Fruit fly (Drosophila melanogaster) whole organism, embryonic: Measurements from ENCODE around the gene Irbp18.
A peak's percentile ranks its signal among the peaks of the same experiment; 100 is the strongest.

Experiments
- CG10543 ChIP-seq: fragments of 200-800 bp; sonication (Bioruptor generic); optimal IDR thresholded peaks from 3 replicates; lab custom pipeline; 2017; ENCODE audit warnings: missing biosample characterization, mild to moderate bottlenecking, missing genetic modification characterization, moderate library complexity
- CG11247 ChIP-seq: fragments of 200-800 bp; sonication (Bioruptor generic); IDR thresholded peaks from 2 replicates; pipeline ENCODE4 v1.3.6; 2022; ENCODE audit warnings: missing biosample characterization, missing genetic modification characterization
- CG12236 ChIP-seq: fragments of 200-800 bp; sonication (Bioruptor generic); optimal IDR thresholded peaks from 2 replicates; lab custom pipeline; 2016; ENCODE audit warnings: missing biosample characterization, missing genetic modification characterization
- CG13287 ChIP-seq: fragments of 200-800 bp; sonication (Bioruptor generic); IDR thresholded peaks from 2 replicates; pipeline ENCODE4 v1.3.6; 2022; ENCODE audit warnings: missing biosample characterization, missing genetic modification characterization; ENCODE audit not compliant: partially characterized antibody
- CG13424 ChIP-seq: fragments of 200-800 bp; sonication (Bioruptor generic); optimal IDR thresholded peaks from 2 replicates; lab custom pipeline; 2019; ENCODE audit warnings: missing biosample characterization, mild to moderate bottlenecking, missing genetic modification characterization, moderate library complexity
- CG13894 ChIP-seq: fragments of 200-800 bp; sonication (Bioruptor generic); optimal IDR thresholded peaks from 3 replicates; lab custom pipeline; 2018; ENCODE audit warnings: missing biosample characterization, mild to moderate bottlenecking, missing genetic modification characterization, moderate library complexity
- CG1529 ChIP-seq: fragments of 200-800 bp; sonication (Bioruptor generic); optimal IDR thresholded peaks from 3 replicates; lab custom pipeline; 2018; ENCODE audit warnings: missing biosample characterization, missing genetic modification characterization
- CG15601 ChIP-seq: fragments of 200-800 bp; sonication (Bioruptor generic); optimal IDR thresholded peaks from 3 replicates; lab custom pipeline; 2019; ENCODE audit warnings: missing biosample characterization, mild to moderate bottlenecking, missing genetic modification characterization, moderate library complexity
- CG16779 ChIP-seq: fragments of 200-800 bp; sonication (Bioruptor generic); IDR thresholded peaks from 2 replicates; pipeline ENCODE4 v1.3.6; 2022; ENCODE audit warnings: missing biosample characterization, missing genetic modification characterization
- CG16863 ChIP-seq: fragments of 200-800 bp; sonication (Bioruptor generic); optimal IDR thresholded peaks from 3 replicates; lab custom pipeline; 2016; ENCODE audit warnings: missing biosample characterization, missing genetic modification characterization
- CG17612 ChIP-seq: fragments of 200-800 bp; sonication (Bioruptor generic); IDR thresholded peaks from 2 replicates; pipeline ENCODE4 v1.3.6; 2022; ENCODE audit warnings: missing biosample characterization, missing genetic modification characterization
- CG18262 ChIP-seq: fragments of 200-800 bp; optimal IDR thresholded peaks from 3 replicates; lab custom pipeline; 2019; ENCODE audit warnings: missing biosample characterization, mild to moderate bottlenecking, missing genetic modification characterization, moderate library complexity
- CG2129 ChIP-seq: fragments of 200-800 bp; sonication (Bioruptor generic); IDR thresholded peaks from 2 replicates; pipeline ENCODE4 v1.3.6; 2022; ENCODE audit warnings: missing biosample characterization, missing genetic modification characterization; ENCODE audit not compliant: partially characterized antibody
- CG2875 ChIP-seq: fragments of 200-800 bp; sonication (Bioruptor generic); optimal IDR thresholded peaks from 2 replicates; lab custom pipeline; 2017; ENCODE audit warnings: missing biosample characterization, mild to moderate bottlenecking, missing genetic modification characterization, missing genetic modification reagents
- CG30403 ChIP-seq: fragments of 200-800 bp; sonication (Bioruptor generic); optimal IDR thresholded peaks from 3 replicates; lab custom pipeline; 2016; ENCODE audit warnings: missing biosample characterization, missing genetic modification characterization
- CG3065 ChIP-seq: fragments of 200-800 bp; sonication (Bioruptor generic); optimal IDR thresholded peaks from 2 replicates; lab custom pipeline; 2016; ENCODE audit warnings: missing biosample characterization, missing genetic modification characterization
- CG34224 ChIP-seq: fragments of 200-800 bp; sonication (Bioruptor generic); IDR thresholded peaks from 3 replicates; pipeline ENCODE4 v1.3.6; 2022; ENCODE audit warnings: missing biosample characterization, missing genetic modification characterization; ENCODE audit not compliant: partially characterized antibody
- CG4707 ChIP-seq: fragments of 200-800 bp; sonication (Bioruptor generic); optimal IDR thresholded peaks from 2 replicates; lab custom pipeline; 2018; ENCODE audit warnings: missing biosample characterization, mild to moderate bottlenecking, missing genetic modification characterization, moderate library complexity
- CG4820 ChIP-seq: fragments of 200-800 bp; sonication (Bioruptor generic); optimal IDR thresholded peaks from 3 replicates; lab custom pipeline; 2016; ENCODE audit warnings: missing biosample characterization, missing genetic modification characterization
- CG7987 ChIP-seq: fragments of 200-800 bp; sonication (Bioruptor generic); optimal IDR thresholded peaks from 2 replicates; lab custom pipeline; 2018; ENCODE audit warnings: missing biosample characterization, mild to moderate bottlenecking, missing genetic modification characterization, moderate library complexity
- CG8478 ChIP-seq: fragments of >200 bp; optimal IDR thresholded peaks from 2 replicates; lab custom pipeline; 2018
- CTCF ChIP-seq: fragments of 200-800 bp; sonication (Bioruptor generic); optimal IDR thresholded peaks from 2 replicates; lab custom pipeline; 2017; ENCODE audit warnings: missing biosample characterization, mild to moderate bottlenecking, missing genetic modification characterization, moderate library complexity
- D19B ChIP-seq: fragments of 200-800 bp; sonication (Bioruptor generic); optimal IDR thresholded peaks from 2 replicates; lab custom pipeline; 2017; ENCODE audit warnings: missing biosample characterization, mild to moderate bottlenecking, missing genetic modification characterization
- Elba2 ChIP-seq: fragments of 200-800 bp; sonication (Bioruptor generic); optimal IDR thresholded peaks from 3 replicates; lab custom pipeline; 2016; ENCODE audit warnings: missing biosample characterization, missing genetic modification characterization
- Lhr ChIP-seq: fragments of 200-800 bp; sonication (Bioruptor generic); optimal IDR thresholded peaks from 3 replicates; lab custom pipeline; 2017; ENCODE audit warnings: mild to moderate bottlenecking, missing biosample characterization, missing genetic modification reagents, missing genetic modification characterization
- Poxn ChIP-seq: fragments of 200-800 bp; sonication (Bioruptor generic); IDR thresholded peaks from 2 replicates; pipeline ENCODE4 v1.3.6; 2022; ENCODE audit warnings: missing biosample characterization, missing genetic modification characterization
- Ravus ChIP-seq: fragments of 200-800 bp; sonication (Bioruptor generic); IDR thresholded peaks from 2 replicates; pipeline ENCODE4 v1.3.6; 2022; ENCODE audit warnings: missing biosample characterization, missing genetic modification characterization
- Scr ChIP-seq: fragments of 200-800 bp; sonication (Bioruptor generic); IDR thresholded peaks from 2 replicates; pipeline ENCODE4 v1.3.6; 2022; ENCODE audit warnings: missing biosample characterization, missing genetic modification characterization; ENCODE audit not compliant: partially characterized antibody
- Sin3A ChIP-seq: fragments of >200 bp; optimal IDR thresholded peaks from 2 replicates; lab custom pipeline; 2018
- Sry-β ChIP-seq: fragments of 200-800 bp; sonication (Bioruptor generic); optimal IDR thresholded peaks from 2 replicates; lab custom pipeline; 2018; ENCODE audit warnings: missing biosample characterization, mild to moderate bottlenecking, missing genetic modification characterization, moderate library complexity
- Sry-δ ChIP-seq: fragments of 200-800 bp; sonication (Bioruptor generic); optimal IDR thresholded peaks from 2 replicates; lab custom pipeline; 2016; ENCODE audit warnings: missing biosample characterization, missing genetic modification characterization
- Vsx1 ChIP-seq: fragments of 200-800 bp; sonication (Bioruptor generic); optimal IDR thresholded peaks from 2 replicates; lab custom pipeline; 2017; ENCODE audit warnings: missing biosample characterization, mild to moderate bottlenecking, missing genetic modification characterization, missing genetic modification reagents
- bsh ChIP-seq, 2 experiments: fragments of 200-800 bp; sonication (Bioruptor generic); optimal IDR thresholded peaks; 2 replicates each; lab custom pipeline; 2017 to 2018; ENCODE audit warnings: mild to moderate bottlenecking in 2 of 2, missing biosample characterization in 2 of 2, missing genetic modification characterization in 2 of 2, moderate library complexity in 1 of 2
- btn ChIP-seq: fragments of 200-800 bp; sonication (Bioruptor generic); optimal IDR thresholded peaks from 2 replicates; lab custom pipeline; 2016; ENCODE audit warnings: missing biosample characterization, missing genetic modification characterization
- ci ChIP-seq: fragments of 200-800 bp; sonication (Bioruptor generic); IDR thresholded peaks from 3 replicates; pipeline ENCODE4 v1.3.6; 2022; ENCODE audit warnings: missing biosample characterization, missing genetic modification characterization
- cwo ChIP-seq: fragments of 200-800 bp; sonication (Bioruptor generic); optimal IDR thresholded peaks from 3 replicates; lab custom pipeline; 2017; ENCODE audit warnings: missing biosample characterization, missing genetic modification characterization, mild to moderate bottlenecking, moderate library complexity, missing genetic modification reagents
- eve ChIP-seq, 2 experiments: fragments of >200 bp; optimal IDR thresholded peaks; 2 replicates each; lab custom pipeline; 2017; ENCODE audit warnings: missing biosample characterization in 2 of 2, missing genetic modification characterization in 2 of 2
- ewg ChIP-seq: fragments of 200-800 bp; sonication (Bioruptor generic); optimal IDR thresholded peaks from 3 replicates; lab custom pipeline; 2017; ENCODE audit warnings: mild to moderate bottlenecking, missing biosample characterization, missing genetic modification reagents, missing genetic modification characterization
- ind ChIP-seq: fragments of 200-800 bp; sonication (Bioruptor generic); optimal IDR thresholded peaks from 3 replicates; lab custom pipeline; 2016; ENCODE audit warnings: missing biosample characterization, missing genetic modification characterization
- insv ChIP-seq, 2 experiments: fragments of 200-800 bp; sonication (Bioruptor generic); optimal IDR thresholded peaks; 3 replicates each; lab custom pipeline; 2016 to 2018; ENCODE audit warnings: missing biosample characterization in 2 of 2, missing genetic modification characterization in 2 of 2
- jumu ChIP-seq: fragments of 200-800 bp; sonication (Bioruptor generic); optimal IDR thresholded peaks from 3 replicates; lab custom pipeline; 2016; ENCODE audit warnings: missing biosample characterization, missing genetic modification characterization
- kay ChIP-seq: fragments of 200-800 bp; sonication (Bioruptor generic); optimal IDR thresholded peaks from 2 replicates; lab custom pipeline; 2016; ENCODE audit warnings: missing biosample characterization, missing genetic modification characterization
- lola ChIP-seq, 3 experiments: fragments of >200 bp in 2 of 3; fragments of 200-800 bp in 1 of 3; sonication (Bioruptor generic) in 1 of 3; optimal IDR thresholded peaks; 2 replicates each; lab custom pipeline; 2017 to 2019; ENCODE audit warnings: missing biosample characterization in 3 of 3, missing genetic modification characterization in 3 of 3, mild to moderate bottlenecking in 1 of 3, moderate library complexity in 1 of 3
- pzg ChIP-seq: fragments of 200-800 bp; sonication (Bioruptor generic); optimal IDR thresholded peaks from 3 replicates; lab custom pipeline; 2018; ENCODE audit warnings: missing biosample characterization, mild to moderate bottlenecking, missing genetic modification characterization, moderate library complexity
- sens-2 ChIP-seq: fragments of 200-800 bp; sonication (Bioruptor generic); IDR thresholded peaks from 2 replicates; pipeline ENCODE4 v1.3.6; 2022; ENCODE audit warnings: missing biosample characterization, missing genetic modification characterization
- tin ChIP-seq: fragments of 200-800 bp; sonication (Bioruptor generic); optimal IDR thresholded peaks from 3 replicates; lab custom pipeline; 2016; ENCODE audit warnings: missing biosample characterization, missing genetic modification characterization
- ttk ChIP-seq: fragments of 200-800 bp; sonication (Bioruptor generic); IDR thresholded peaks from 2 replicates; pipeline ENCODE4 v2.1.2; 2022; ENCODE audit warnings: missing biosample characterization, missing genetic modification characterization
- tup ChIP-seq: fragments of 200-800 bp; sonication (Bioruptor generic); optimal IDR thresholded peaks from 2 replicates; lab custom pipeline; 2016; ENCODE audit warnings: missing biosample characterization, mild to moderate bottlenecking, missing genetic modification characterization, moderate library complexity
- vfl ChIP-seq: fragments of 200-800 bp; sonication (Bioruptor generic); optimal IDR thresholded peaks from 2 replicates; lab custom pipeline; 2016; ENCODE audit warnings: missing biosample characterization, missing genetic modification characterization
- zf30C ChIP-seq: fragments of 200-800 bp; sonication (Bioruptor generic); optimal IDR thresholded peaks from 3 replicates; lab custom pipeline; 2018; ENCODE audit warnings: missing biosample characterization, mild to moderate bottlenecking, missing genetic modification characterization

Irbp18 gene

dm6 chr3L:11097982-11098663, at the start of gene Irbp18, which contains the start of gene APP-BP1 (continued):
- TF ChIP-seq bsh (GFP tag; optimal IDR thresholded peaks at IDR 0.05; lab: Kevin White, UChicago) (peak; percentile 84 to 92), CG30403 (GFP tag; lab: Kevin White, UChicago) (peak; percentile 98), ttk (peak; percentile 75), ci (GFP tag; lab: Robert Waterston, UW) (peak; percentile 84), tup (GFP tag; lab: Kevin White, UChicago) (peak; percentile 92), CG7987 (GFP tag; lab: Kevin White, UChicago) (peak; percentile 85), CG16863 (GFP tag; lab: Kevin White, UChicago) (peak; percentile 94), Ravus (GFP tag; lab: Robert Waterston, UW) (peak; percentile 76), lola (GFP tag; optimal IDR thresholded peaks at IDR 0.05; lab: Kevin White, UChicago) (peak in 1 of 3 experiments; percentile 92), CG4707 (GFP tag; lab: Kevin White, UChicago) (peak; percentile 63), CG17612 (GFP tag; lab: Robert Waterston, UW) (peak; percentile 72), CG1529 (GFP tag; lab: Kevin White, UChicago) (peak; percentile 86), tin (GFP tag; lab: Kevin White, UChicago) (peak; percentile 94), CTCF (peak; percentile 50), Scr (GFP tag; lab: Robert Waterston, UW) (no peak), Vsx1 (GFP tag; lab: Kevin White, UChicago) (peak; percentile 84), cwo (GFP tag; lab: Kevin White, UChicago) (peak; percentile 90), zf30C (GFP tag; lab: Kevin White, UChicago) (peak; percentile 25), CG34224 (GFP tag; lab: Robert Waterston, UW) (no peak), ewg (peak; percentile 87), CG13287 (GFP tag; lab: Robert Waterston, UW) (no peak), Elba2 (GFP tag; lab: Kevin White, UChicago) (peak; percentile 97), kay (GFP tag; lab: Kevin White, UChicago) (peak; percentile 93), CG18262 (tag; lab: Kevin White, UChicago) (peak; percentile 93), CG11247 (GFP tag; lab: Robert Waterston, UW) (peak; percentile 88), vfl (GFP tag; lab: Kevin White, UChicago) (peak; percentile 93), insv (GFP tag; optimal IDR thresholded peaks at IDR 0.05; lab: Kevin White, UChicago) (peak in 1 of 2 experiments; percentile 74), D19B (GFP tag; lab: Kevin White, UChicago) (peak; percentile 86), CG8478 (no peak), CG12236 (GFP tag; lab: Kevin White, UChicago) (peak; percentile 90), CG10543 (GFP tag; lab: Kevin White, UChicago) (peak; percentile 93), Lhr (peak; percentile 84), CG13894 (tag; lab: Kevin White, UChicago) (peak; percentile 86), btn (GFP tag; lab: Kevin White, UChicago) (peak; percentile 91), Sry-β (peak; percentile 37), CG13424 (peak; percentile 90), pzg (GFP tag; lab: Kevin White, UChicago) (peak; percentile 53), Sin3A (lab: Kevin White, UChicago) (peak; percentile 87), CG2875 (GFP tag; lab: Kevin White, UChicago) (peak; percentile 90), sens-2 (peak; percentile 72), CG16779 (0 out of 2 replicates have a peak, but pooled peaks have one; percentile 41), ind (GFP tag; lab: Kevin White, UChicago) (peak; percentile 95), Sry-δ (peak; percentile 60), CG2129 (no peak), CG15601 (peak; percentile 76), Poxn (GFP tag; lab: Robert Waterston, UW) (peak; percentile 50), eve (GFP tag; optimal IDR thresholded peaks at IDR 0.05; lab: Kevin White, UChicago) (no peak), jumu (GFP tag; lab: Kevin White, UChicago) (peak; percentile 92), CG4820 (GFP tag; lab: Kevin White, UChicago) (peak; percentile 93), CG3065 (GFP tag; lab: Kevin White, UChicago) (peak; percentile 84)
